Fruit fly (Drosophila melanogaster): ENCODE data around the gene crp.

Gene crp

dm6 chr2L:16287602-16288392 lies at the start of gene crp, which contains the start of gene pkaap:
TSS of gene crp (minus strand) at chr2L:16287730.
TSS of gene pkaap (plus strand) at chr2L:16288290.
- TF ChIP-seq Mnt (GFP tag; optimal IDR thresholded peaks at IDR 0.05) (peak; percentile 91), CG7045 (GFP tag; optimal IDR thresholded peaks at IDR 0.05) (peak; percentile 67), CG1620 (GFP tag; optimal IDR thresholded peaks at IDR 0.05) (peak; percentile 96), cic (GFP tag; optimal IDR thresholded peaks at IDR 0.05) (peak; percentile 82), kay (GFP tag; ENCODE audit: borderline replicate concordance) (peak; percentile 97), ovo (GFP tag; optimal IDR thresholded peaks at IDR 0.05) (peak; percentile 93), toe (GFP tag; optimal IDR thresholded peaks at IDR 0.05) (peak; percentile 92), CG5204 (GFP tag; optimal IDR thresholded peaks at IDR 0.05) (no peak), Clk (GFP tag; optimal IDR thresholded peaks at IDR 0.05) (peak; percentile 63), CG33017 (tag; optimal IDR thresholded peaks at IDR 0.05) (peak; percentile 40), bab1 (GFP tag; optimal IDR thresholded peaks at IDR 0.05) (peak; percentile 64), pad (GFP tag; optimal IDR thresholded peaks at IDR 0.05) (peak; percentile 73), CG7101 (tag; optimal IDR thresholded peaks at IDR 0.05) (peak; percentile 73), cnc (optimal IDR thresholded peaks at IDR 0.05) (no peak), Hr96 (GFP tag; optimal IDR thresholded peaks at IDR 0.05) (peak; percentile 91), CG11617 (GFP tag; optimal IDR thresholded peaks at IDR 0.05) (peak; percentile 58), CG12768 (GFP tag; optimal IDR thresholded peaks at IDR 0.05) (peak; percentile 77), Crg-1 (GFP tag; optimal IDR thresholded peaks at IDR 0.05) (peak; percentile 94), CG14711 (tag; optimal IDR thresholded peaks at IDR 0.05) (peak; percentile 69), tj (GFP tag; optimal IDR thresholded peaks at IDR 0.05) (peak; percentile 60)

dm6 chr2L:16329625-16330024 lies 42.1 kb upstream of the crp start, which contains the start of gene CG4440:
TSS of gene CG4440 (plus strand) at chr2L:16329925.
- no peak for TF ChIP-seq cic (GFP tag; optimal IDR thresholded peaks at IDR 0.05)

dm6 chr2L:16329102-16329520 lies 41.6 kb upstream of the crp start, which contains the start of gene mRpL4:
TSS of gene mRpL4 (minus strand) at chr2L:16329132.
- TF ChIP-seq CG12768 (GFP tag; optimal IDR thresholded peaks at IDR 0.05) (no peak), CG14711 (tag; optimal IDR thresholded peaks at IDR 0.05) (peak; percentile 23), cic (GFP tag; optimal IDR thresholded peaks at IDR 0.05) (no peak), Clk (GFP tag; optimal IDR thresholded peaks at IDR 0.05) (no peak), cnc (optimal IDR thresholded peaks at IDR 0.05) (no peak), CG5204 (GFP tag; optimal IDR thresholded peaks at IDR 0.05) (no peak), Hr96 (GFP tag; optimal IDR thresholded peaks at IDR 0.05) (no peak), CG1620 (GFP tag; optimal IDR thresholded peaks at IDR 0.05) (peak; percentile 28), bab1 (GFP tag; optimal IDR thresholded peaks at IDR 0.05) (peak; percentile 26), ovo (GFP tag; optimal IDR thresholded peaks at IDR 0.05) (no peak), CG7101 (tag; optimal IDR thresholded peaks at IDR 0.05) (peak; percentile 1), CG11617 (GFP tag; optimal IDR thresholded peaks at IDR 0.05) (no peak), pad (GFP tag; optimal IDR thresholded peaks at IDR 0.05) (peak; percentile 13), tj (GFP tag; optimal IDR thresholded peaks at IDR 0.05) (no peak), Mnt (GFP tag; optimal IDR thresholded peaks at IDR 0.05) (peak; percentile 53), CG33017 (tag; optimal IDR thresholded peaks at IDR 0.05) (no peak), Crg-1 (GFP tag; optimal IDR thresholded peaks at IDR 0.05) (no peak), CG7045 (GFP tag; optimal IDR thresholded peaks at IDR 0.05) (no peak), toe (GFP tag; optimal IDR thresholded peaks at IDR 0.05) (peak; percentile 60), kay (GFP tag; ENCODE audit: borderline replicate concordance) (peak; percentile 80)

dm6 chr2L:16326892-16327291 lies 39.4 kb upstream of the crp start, which contains the start of gene CG4278:
TSS of gene CG4278 (plus strand) at chr2L:16327069.
- no peak for TF ChIP-seq CG7045 (GFP tag; optimal IDR thresholded peaks at IDR 0.05)

dm6 chr2L:16325515-16326257 lies 38.2 kb upstream of the crp start, which contains the start of gene cact:
TSS of gene cact (minus strand) at chr2L:16326207.
- TF ChIP-seq cnc (optimal IDR thresholded peaks at IDR 0.05) (no peak), Mnt (GFP tag; optimal IDR thresholded peaks at IDR 0.05) (peak; percentile 94), Crg-1 (GFP tag; optimal IDR thresholded peaks at IDR 0.05) (peak; percentile 69), CG5204 (GFP tag; optimal IDR thresholded peaks at IDR 0.05) (peak; percentile 95), tj (GFP tag; optimal IDR thresholded peaks at IDR 0.05) (peak; percentile 81), pad (GFP tag; optimal IDR thresholded peaks at IDR 0.05) (peak; percentile 68), kay (GFP tag; ENCODE audit: borderline replicate concordance) (peak; percentile 98), CG12768 (GFP tag; optimal IDR thresholded peaks at IDR 0.05) (peak; percentile 88), CG1620 (GFP tag; optimal IDR thresholded peaks at IDR 0.05) (peak; percentile 94), CG14711 (tag; optimal IDR thresholded peaks at IDR 0.05) (peak; percentile 91), CG7045 (GFP tag; optimal IDR thresholded peaks at IDR 0.05) (peak; percentile 92), CG11617 (GFP tag; optimal IDR thresholded peaks at IDR 0.05) (peak; percentile 94), ovo (GFP tag; optimal IDR thresholded peaks at IDR 0.05) (peak; percentile 76), cic (GFP tag; optimal IDR thresholded peaks at IDR 0.05) (peak; percentile 86), Clk (GFP tag; optimal IDR thresholded peaks at IDR 0.05) (peak; percentile 57), Hr96 (GFP tag; optimal IDR thresholded peaks at IDR 0.05) (peak; percentile 94), toe (GFP tag; optimal IDR thresholded peaks at IDR 0.05) (peak; percentile 97), CG7101 (tag; optimal IDR thresholded peaks at IDR 0.05) (peak; percentile 95), CG33017 (tag; optimal IDR thresholded peaks at IDR 0.05) (peak; percentile 91), bab1 (GFP tag; optimal IDR thresholded peaks at IDR 0.05) (peak; percentile 94)

Data from whole organism, adult.